Worm (Caenorhabditis elegans) whole organism, late embryonic: Measurements from ENCODE around the gene C17G10.7.

Experiments used
- ceh-30 ChIP-seq: fragments of 150-350 bp; optimal IDR thresholded peaks from 2 replicates; lab custom pipeline; 2014; ENCODE audit warnings: missing biosample characterization, missing genetic modification characterization
- ceh-48 ChIP-seq: sonication (generic microtip); optimal IDR thresholded peaks from 2 replicates; lab custom pipeline; 2016; ENCODE audit warnings: missing genetic modification characterization, inconsistent platforms, missing compliant biosample characterization
- dve-1 ChIP-seq: sonication (generic microtip); optimal IDR thresholded peaks from 2 replicates; lab custom pipeline; 2017; ENCODE audit warnings: antibody characterized with exemption, mild to moderate bottlenecking, missing genetic modification characterization, missing compliant biosample characterization
- elt-2 ChIP-seq: sonication (generic microtip); optimal IDR thresholded peaks from 2 replicates; lab custom pipeline; 2016; ENCODE audit warnings: missing genetic modification reagents, missing genetic modification characterization, missing compliant biosample characterization
- fkh-10 ChIP-seq: fragments of 150-350 bp; optimal IDR thresholded peaks from 2 replicates; lab custom pipeline; 2014; ENCODE audit warnings: missing biosample characterization, missing genetic modification reagents, missing genetic modification characterization
- hlh-30 ChIP-seq: sonication (generic microtip); optimal IDR thresholded peaks from 2 replicates; lab custom pipeline; 2017; ENCODE audit warnings: antibody characterized with exemption, missing genetic modification characterization, missing compliant biosample characterization; ENCODE audit not compliant: insufficient read depth
- pag-3 ChIP-seq: sonication (generic microtip); optimal IDR thresholded peaks from 2 replicates; lab custom pipeline; 2016; ENCODE audit warnings: missing compliant biosample characterization, missing genetic modification characterization, borderline replicate concordance
- pqm-1 ChIP-seq: sonication (generic microtip); optimal IDR thresholded peaks from 2 replicates; lab custom pipeline; 2016; ENCODE audit warnings: missing genetic modification characterization, missing compliant biosample characterization
- rnt-1 ChIP-seq: sonication (generic microtip); optimal IDR thresholded peaks from 2 replicates; lab custom pipeline; 2016; ENCODE audit warnings: missing genetic modification characterization, missing compliant biosample characterization
- ttx-3 ChIP-seq: sonication (generic microtip); optimal IDR thresholded peaks from 2 replicates; lab custom pipeline; 2016; ENCODE audit warnings: missing genetic modification reagents, missing genetic modification characterization, missing compliant biosample characterization

DNA sequence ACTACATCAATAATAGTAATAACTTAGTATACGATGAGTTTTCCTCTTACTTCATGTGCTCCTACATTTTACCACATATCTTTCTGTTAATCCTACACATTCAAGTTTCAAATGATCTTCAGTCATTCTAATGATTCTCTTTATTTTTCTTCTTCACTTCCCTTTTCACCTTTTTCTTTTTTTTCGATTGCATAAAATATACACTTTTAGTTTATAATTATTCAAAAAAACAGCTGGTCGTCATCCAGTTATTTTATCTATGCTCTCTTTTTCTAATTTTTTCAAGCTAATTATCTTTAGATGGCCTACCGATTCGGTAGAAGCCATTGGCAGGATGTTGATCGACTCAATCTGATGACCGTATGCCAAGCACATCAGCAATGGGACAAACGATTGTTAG, 46.6 kb upstream of the C17G10.7 start, which contains the start of gene F59E12.1:
- TF ChIP-seq pqm-1 (tag; lab: Kevin White, UChicago) (no peak), hlh-30 (no peak), ceh-48 (tag; lab: Kevin White, UChicago) (no peak), ceh-30 (tag; lab: Kevin White, UChicago) (no peak), dve-1 (no peak), fkh-10 (GFP tag; lab: Kevin White, UChicago) (no peak), pag-3 (tag; lab: Kevin White, UChicago) (no peak), ttx-3 (tag; lab: Kevin White, UChicago) (no peak), rnt-1 (tag; lab: Kevin White, UChicago) (no peak), elt-2 (tag; lab: Kevin White, UChicago) (no peak)
